Fruit fly (Drosophila melanogaster) whole organism, embryonic: ENCODE data around the gene CG46244.

ENCODE experiments used
- B-H2 ChIP-seq: fragments of 200-800 bp; sonication (Bioruptor generic); optimal IDR thresholded peaks from 2 replicates; lab custom pipeline; 2018; ENCODE audit warnings: missing biosample characterization, mild to moderate bottlenecking, missing genetic modification characterization
- C15 ChIP-seq: fragments of 200-800 bp; sonication (Bioruptor generic); IDR thresholded peaks from 3 replicates; pipeline ENCODE4 v1.3.6; 2022; ENCODE audit warnings: missing biosample characterization, missing genetic modification characterization
- CG10267 ChIP-seq: fragments of 200-800 bp; sonication (Bioruptor generic); optimal IDR thresholded peaks from 2 replicates; lab custom pipeline; 2018; ENCODE audit warnings: missing biosample characterization, mild to moderate bottlenecking, missing genetic modification characterization, moderate library complexity
- CG10431 ChIP-seq: fragments of 200-800 bp; sonication (Bioruptor generic); optimal IDR thresholded peaks from 3 replicates; lab custom pipeline; 2018; ENCODE audit warnings: missing biosample characterization, mild to moderate bottlenecking, missing genetic modification characterization
- CG10959 ChIP-seq: fragments of 200-800 bp; sonication (Bioruptor generic); IDR thresholded peaks from 2 replicates; pipeline ENCODE4 v1.3.6; 2022; ENCODE audit warnings: missing biosample characterization, missing genetic modification characterization
- CG12155 ChIP-seq: fragments of 200-800 bp; sonication (Bioruptor generic); optimal IDR thresholded peaks from 3 replicates; lab custom pipeline; 2016; ENCODE audit warnings: missing biosample characterization, missing genetic modification characterization
- CG15073 ChIP-seq: fragments of 200-800 bp; sonication (Bioruptor generic); optimal IDR thresholded peaks from 2 replicates; lab custom pipeline; 2016; ENCODE audit warnings: missing biosample characterization, missing genetic modification characterization
- CG17328 ChIP-seq: fragments of 200-800 bp; sonication (Bioruptor generic); IDR thresholded peaks from 2 replicates; pipeline ENCODE4 v1.3.6; 2022; ENCODE audit warnings: missing biosample characterization, missing genetic modification characterization
- CG17385 ChIP-seq: fragments of 200-800 bp; sonication (Bioruptor generic); optimal IDR thresholded peaks from 3 replicates; lab custom pipeline; 2018; ENCODE audit warnings: missing biosample characterization, mild to moderate bottlenecking, missing genetic modification characterization
- CG31388 ChIP-seq: fragments of 200-800 bp; sonication (Bioruptor generic); optimal IDR thresholded peaks from 2 replicates; lab custom pipeline; 2016; ENCODE audit warnings: missing biosample characterization, missing genetic modification characterization
- CG43689 ChIP-seq: fragments of 200-800 bp; sonication (Bioruptor generic); IDR thresholded peaks from 2 replicates; pipeline ENCODE4 v1.3.6; 2022; ENCODE audit warnings: missing biosample characterization, missing genetic modification characterization
- CG5180 ChIP-seq: fragments of 200-800 bp; sonication (Bioruptor generic); optimal IDR thresholded peaks from 3 replicates; lab custom pipeline; 2017; ENCODE audit warnings: missing biosample characterization, missing genetic modification characterization, mild to moderate bottlenecking, moderate library complexity, missing genetic modification reagents
- CG6813 ChIP-seq: fragments of 200-800 bp; sonication (Bioruptor generic); optimal IDR thresholded peaks from 2 replicates; lab custom pipeline; 2017; ENCODE audit warnings: missing biosample characterization, missing genetic modification characterization, mild to moderate bottlenecking, moderate library complexity, missing genetic modification reagents
- CG6854 ChIP-seq: fragments of 200-800 bp; sonication (Bioruptor generic); optimal IDR thresholded peaks from 3 replicates; lab custom pipeline; 2017; ENCODE audit warnings: missing biosample characterization, mild to moderate bottlenecking, missing genetic modification characterization
- CG7271 ChIP-seq: fragments of 200-800 bp; sonication (Bioruptor generic); optimal IDR thresholded peaks from 2 replicates; lab custom pipeline; 2018; ENCODE audit warnings: missing biosample characterization, mild to moderate bottlenecking, missing genetic modification characterization, moderate library complexity
- CG7357 ChIP-seq: fragments of 200-800 bp; sonication (Bioruptor generic); IDR thresholded peaks from 3 replicates; pipeline ENCODE4 v1.3.6; 2022; ENCODE audit warnings: missing biosample characterization, missing genetic modification characterization
- CG8765 ChIP-seq: fragments of 200-800 bp; sonication (Bioruptor generic); IDR thresholded peaks from 2 replicates; pipeline ENCODE4 v1.3.6; 2022; ENCODE audit warnings: missing biosample characterization, missing genetic modification characterization
- CG9727 ChIP-seq: fragments of 200-800 bp; sonication (Bioruptor generic); optimal IDR thresholded peaks from 3 replicates; lab custom pipeline; 2017; ENCODE audit warnings: missing biosample characterization, mild to moderate bottlenecking, missing genetic modification characterization
- ERR ChIP-seq: fragments of 200-800 bp; sonication (Bioruptor generic); optimal IDR thresholded peaks from 2 replicates; lab custom pipeline; 2016; ENCODE audit warnings: missing biosample characterization, missing genetic modification characterization
- Elba2 ChIP-seq: fragments of 200-800 bp; sonication (Bioruptor generic); optimal IDR thresholded peaks from 3 replicates; lab custom pipeline; 2016; ENCODE audit warnings: missing biosample characterization, missing genetic modification characterization
- Fer1 ChIP-seq: fragments of 200-800 bp; sonication (Bioruptor generic); optimal IDR thresholded peaks from 2 replicates; lab custom pipeline; 2017; ENCODE audit warnings: missing biosample characterization, mild to moderate bottlenecking, missing genetic modification characterization
- GATAe ChIP-seq: fragments of 200-800 bp; sonication (Bioruptor generic); conservative IDR thresholded peaks from 2 replicates; pipeline ENCODE4 v1.3.6; 2022; ENCODE audit warnings: missing biosample characterization, missing genetic modification characterization
- H15 ChIP-seq: fragments of 200-800 bp; sonication (Bioruptor generic); IDR thresholded peaks from 3 replicates; pipeline ENCODE4 v1.3.6; 2022; ENCODE audit warnings: missing biosample characterization, missing genetic modification characterization
- HLH54F ChIP-seq: fragments of 200-800 bp; sonication (Bioruptor generic); optimal IDR thresholded peaks from 3 replicates; lab custom pipeline; 2016; ENCODE audit warnings: missing biosample characterization, missing genetic modification characterization
- HLHmδ ChIP-seq: fragments of 200-800 bp; sonication (Bioruptor generic); optimal IDR thresholded peaks from 2 replicates; lab custom pipeline; 2018; ENCODE audit warnings: missing biosample characterization, mild to moderate bottlenecking, missing genetic modification characterization, moderate library complexity
- Hand ChIP-seq: fragments of 200-800 bp; sonication (Bioruptor generic); optimal IDR thresholded peaks from 2 replicates; lab custom pipeline; 2017; ENCODE audit warnings: mild to moderate bottlenecking, missing biosample characterization, missing genetic modification reagents, missing genetic modification characterization
- HmgD ChIP-seq: fragments of 200-800 bp; sonication (Bioruptor generic); optimal IDR thresholded peaks from 3 replicates; lab custom pipeline; 2016; ENCODE audit warnings: missing biosample characterization, missing genetic modification characterization
- Jarid2 ChIP-seq: fragments of 200-800 bp; sonication (Bioruptor generic); optimal IDR thresholded peaks from 3 replicates; lab custom pipeline; 2017; ENCODE audit warnings: mild to moderate bottlenecking, missing biosample characterization, missing genetic modification reagents, missing genetic modification characterization
- Lim3 ChIP-seq: fragments of 200-800 bp; sonication (Bioruptor generic); IDR thresholded peaks from 2 replicates; pipeline ENCODE4 v1.3.6; 2022; ENCODE audit warnings: missing biosample characterization, missing genetic modification characterization
- Med ChIP-seq: fragments of 200-800 bp; sonication (Bioruptor generic); peaks from one replicate; lab custom pipeline; 2016; ENCODE audit warnings: missing biosample characterization, missing genetic modification characterization, mild to moderate bottlenecking, inconsistent platforms, moderate library complexity
- NK7.1 ChIP-seq: fragments of 200-800 bp; sonication (Bioruptor generic); optimal IDR thresholded peaks from 3 replicates; lab custom pipeline; 2016; ENCODE audit warnings: missing biosample characterization, missing genetic modification characterization
- ase ChIP-seq: fragments of 200-800 bp; sonication (Bioruptor generic); IDR thresholded peaks from 3 replicates; pipeline ENCODE4 v1.3.6; 2022; ENCODE audit warnings: missing biosample characterization, missing genetic modification characterization
- bbx ChIP-seq: fragments of 200-800 bp; sonication (Bioruptor generic); IDR thresholded peaks from 2 replicates; pipeline ENCODE4 v1.3.6; 2022; ENCODE audit warnings: missing biosample characterization, missing genetic modification characterization; ENCODE audit not compliant: partially characterized antibody
- bsh ChIP-seq, 2 experiments: fragments of 200-800 bp; sonication (Bioruptor generic); optimal IDR thresholded peaks; 2 replicates each; lab custom pipeline; 2017 to 2018; ENCODE audit warnings: mild to moderate bottlenecking in 2 of 2, missing biosample characterization in 2 of 2, missing genetic modification characterization in 2 of 2, moderate library complexity in 1 of 2
- caup ChIP-seq: fragments of 200-800 bp; sonication (Bioruptor generic); optimal IDR thresholded peaks from 3 replicates; lab custom pipeline; 2017; ENCODE audit warnings: missing biosample characterization, mild to moderate bottlenecking, missing genetic modification characterization, moderate library complexity; ENCODE audit not compliant: severe bottlenecking
- corto ChIP-seq: fragments of 200-800 bp; sonication (Bioruptor generic); optimal IDR thresholded peaks from 2 replicates; lab custom pipeline; 2016; ENCODE audit warnings: missing biosample characterization, mild to moderate bottlenecking, missing genetic modification characterization, moderate library complexity
- eve ChIP-seq, 2 experiments: fragments of >200 bp; optimal IDR thresholded peaks; 2 replicates each; lab custom pipeline; 2017; ENCODE audit warnings: missing biosample characterization in 2 of 2, missing genetic modification characterization in 2 of 2
- fd64A ChIP-seq: fragments of 200-800 bp; sonication (Bioruptor generic); optimal IDR thresholded peaks from 3 replicates; lab custom pipeline; 2018; ENCODE audit warnings: missing biosample characterization, mild to moderate bottlenecking, missing genetic modification characterization
- gce ChIP-seq: fragments of 200-800 bp; sonication (Bioruptor generic); IDR thresholded peaks from 3 replicates; pipeline ENCODE4 v1.3.6; 2022; ENCODE audit warnings: missing biosample characterization, missing genetic modification characterization
- gem ChIP-seq: fragments of 200-800 bp; sonication (Bioruptor generic); optimal IDR thresholded peaks from 2 replicates; lab custom pipeline; 2019; ENCODE audit warnings: missing biosample characterization, mild to moderate bottlenecking, missing genetic modification characterization, moderate library complexity
- gro ChIP-seq: fragments of 200-800 bp; sonication (Bioruptor generic); optimal IDR thresholded peaks from 2 replicates; lab custom pipeline; 2016; ENCODE audit warnings: missing biosample characterization, missing genetic modification characterization
- gsb-n ChIP-seq: fragments of 200-800 bp; sonication (Bioruptor generic); optimal IDR thresholded peaks from 3 replicates; lab custom pipeline; 2018; ENCODE audit warnings: missing biosample characterization, mild to moderate bottlenecking, missing genetic modification characterization
- ham ChIP-seq: fragments of 200-800 bp; sonication (Bioruptor generic); IDR thresholded peaks from 2 replicates; pipeline ENCODE4 v1.3.6; 2022; ENCODE audit warnings: missing biosample characterization, missing genetic modification characterization
- kay ChIP-seq: fragments of 200-800 bp; sonication (Bioruptor generic); optimal IDR thresholded peaks from 2 replicates; lab custom pipeline; 2016; ENCODE audit warnings: missing biosample characterization, missing genetic modification characterization
- pho ChIP-seq: fragments of 200-800 bp; sonication (Bioruptor generic); optimal IDR thresholded peaks from 2 replicates; lab custom pipeline; 2016; ENCODE audit warnings: missing biosample characterization, missing genetic modification characterization
- ssp ChIP-seq: fragments of 200-800 bp; sonication (Bioruptor generic); IDR thresholded peaks from 2 replicates; pipeline ENCODE4 v1.3.6; 2022; ENCODE audit warnings: missing biosample characterization, missing genetic modification characterization
- tup ChIP-seq: fragments of 200-800 bp; sonication (Bioruptor generic); optimal IDR thresholded peaks from 2 replicates; lab custom pipeline; 2016; ENCODE audit warnings: missing biosample characterization, mild to moderate bottlenecking, missing genetic modification characterization, moderate library complexity
- unpg ChIP-seq: fragments of 200-800 bp; sonication (Bioruptor generic); optimal IDR thresholded peaks from 3 replicates; lab custom pipeline; 2018; ENCODE audit warnings: missing biosample characterization, mild to moderate bottlenecking, missing genetic modification characterization, moderate library complexity
- zfh1 ChIP-seq: fragments of 200-800 bp; sonication (Bioruptor generic); IDR thresholded peaks from 3 replicates; pipeline ENCODE4 v1.3.6; 2022; ENCODE audit warnings: missing biosample characterization, missing genetic modification characterization

CG46244 gene

DNA sequence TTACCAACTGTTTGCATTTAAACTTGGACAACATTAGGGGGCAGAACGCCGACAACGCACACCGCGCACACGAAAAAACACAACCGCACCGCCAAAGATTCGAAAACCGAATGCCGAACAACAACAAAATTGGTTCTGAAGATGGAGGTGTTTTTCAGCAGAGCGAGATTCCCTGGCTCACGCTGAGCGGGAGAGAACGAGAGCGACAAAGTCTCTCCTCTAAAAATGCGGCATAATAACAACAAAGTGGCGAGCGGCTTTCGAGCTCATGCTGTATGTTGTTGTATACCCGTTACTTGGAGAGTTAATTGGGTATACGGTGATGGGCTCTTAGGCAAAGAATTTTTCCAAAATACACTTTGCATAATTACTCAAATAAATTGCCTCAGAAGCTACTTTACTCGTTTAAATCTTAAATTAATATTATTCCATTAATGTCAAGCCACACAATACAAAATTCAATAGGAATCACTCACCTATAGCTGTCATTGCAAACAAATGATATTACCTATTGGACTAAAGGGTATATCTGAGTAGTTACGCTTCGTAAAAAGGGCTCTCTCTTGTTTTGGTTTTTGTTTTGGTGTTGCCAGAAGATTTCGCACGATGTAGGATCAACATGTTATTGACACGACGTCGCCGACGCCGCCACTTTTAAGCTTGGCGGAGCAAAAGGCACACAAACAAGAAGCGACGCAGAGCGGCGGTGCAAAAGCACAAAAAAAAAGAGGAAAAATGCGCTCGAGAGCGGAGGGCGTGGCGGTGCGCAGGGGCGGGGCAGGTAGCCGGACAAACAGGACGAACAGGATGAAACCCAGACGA is 33.7 kb upstream of the CG46244 start (continued):
- TF ChIP-seq bsh (GFP tag; optimal IDR thresholded peaks at IDR 0.05; lab: Kevin White, UChicago) (peak; percentile 70 to 89), CG17328 (GFP tag; lab: Robert Waterston, UW) (no peak), HLH54F (GFP tag; lab: Kevin White, UChicago) (peak; percentile 71), CG10431 (GFP tag; lab: Kevin White, UChicago) (no peak), CG12155 (GFP tag; lab: Kevin White, UChicago) (peak; percentile 68), gro (GFP tag; lab: Kevin White, UChicago) (peak; percentile 73), ase (GFP tag; lab: Robert Waterston, UW) (0 out of 3 replicates have a peak, but pooled peaks have one; percentile 14), Lim3 (GFP tag; lab: Robert Waterston, UW) (no peak), Med (GFP tag; lab: Kevin White, UChicago) (peak; percentile 73), CG10959 (GFP tag; lab: Robert Waterston, UW) (no peak), CG17385 (GFP tag; lab: Kevin White, UChicago) (peak; percentile 64), corto (GFP tag; lab: Kevin White, UChicago) (peak; percentile 89), Elba2 (GFP tag; lab: Kevin White, UChicago) (peak; percentile 69), CG43689 (GFP tag; lab: Robert Waterston, UW) (no peak), Fer1 (GFP tag; lab: Kevin White, UChicago) (peak; percentile 84), GATAe (GFP tag; lab: Robert Waterston, UW) (no peak; the same call in 1 of the 2 replicates), unpg (peak; percentile 62), CG5180 (GFP tag; lab: Kevin White, UChicago) (peak; percentile 24), caup (GFP tag; lab: Kevin White, UChicago) (peak; percentile 62), tup (GFP tag; lab: Kevin White, UChicago) (peak; percentile 20), ssp (GFP tag; lab: Robert Waterston, UW) (no peak), gsb-n (tag; lab: Kevin White, UChicago) (peak; percentile 60), CG6813 (GFP tag; lab: Kevin White, UChicago) (peak; percentile 20), bbx (GFP tag; lab: Robert Waterston, UW) (no peak), ERR (no peak), zfh1 (GFP tag; lab: Robert Waterston, UW) (peak; percentile 64; the same call in 2 of the 3 replicates), kay (GFP tag; lab: Kevin White, UChicago) (peak; percentile 19), ham (GFP tag; lab: Robert Waterston, UW) (no peak), CG31388 (GFP tag; lab: Kevin White, UChicago) (no peak), HmgD (GFP tag; lab: Kevin White, UChicago) (no peak), gem (tag; lab: Kevin White, UChicago) (peak; percentile 78), CG8765 (GFP tag; lab: Robert Waterston, UW) (peak; percentile 37; the same call in 1 of the 2 replicates), HLHmδ (GFP tag; lab: Kevin White, UChicago) (peak; percentile 63), eve (GFP tag; optimal IDR thresholded peaks at IDR 0.05; lab: Kevin White, UChicago) (no peak), gce (GFP tag; lab: Robert Waterston, UW) (no peak), CG9727 (peak; percentile 72), H15 (GFP tag; lab: Robert Waterston, UW) (no peak), CG7271 (tag; lab: Kevin White, UChicago) (no peak), fd64A (GFP tag; lab: Kevin White, UChicago) (no peak), Hand (GFP tag; lab: Kevin White, UChicago) (peak; percentile 54), CG10267 (tag; lab: Kevin White, UChicago) (peak; percentile 53), CG15073 (GFP tag; lab: Kevin White, UChicago) (no peak), Jarid2 (GFP tag; lab: Kevin White, UChicago) (no peak), CG7357 (GFP tag; lab: Robert Waterston, UW) (peak; percentile 53), CG6854 (GFP tag; lab: Kevin White, UChicago) (peak; percentile 51), pho (GFP tag; lab: Kevin White, UChicago) (peak; percentile 65), B-H2 (GFP tag; lab: Kevin White, UChicago) (no peak), C15 (no peak), NK7.1 (peak; percentile 46)
